Fruit fly (Drosophila melanogaster) whole organism, embryonic: ENCODE measurements around the gene CG9166.

ENCODE experiments used
- Abd-B ChIP-seq: fragments of 200-800 bp; sonication (Bioruptor generic); optimal IDR thresholded peaks from 2 replicates; lab custom pipeline; 2018; ENCODE audit warnings: missing biosample characterization, mild to moderate bottlenecking, missing genetic modification characterization, moderate library complexity
- CG11560 ChIP-seq: fragments of 200-800 bp; sonication (Bioruptor generic); IDR thresholded peaks from 3 replicates; pipeline ENCODE4 v1.3.6; 2022; ENCODE audit warnings: missing biosample characterization, missing genetic modification characterization
- CG11723 ChIP-seq: fragments of 200-800 bp; sonication (Bioruptor generic); optimal IDR thresholded peaks from 2 replicates; lab custom pipeline; 2017; ENCODE audit warnings: missing biosample characterization, mild to moderate bottlenecking, missing genetic modification characterization
- CG14441 ChIP-seq: fragments of 200-800 bp; sonication (Bioruptor generic); IDR thresholded peaks from 2 replicates; pipeline ENCODE4 v1.3.6; 2022; ENCODE audit warnings: missing biosample characterization, missing genetic modification characterization
- CG15269 ChIP-seq: fragments of 200-800 bp; sonication (Bioruptor generic); optimal IDR thresholded peaks from 2 replicates; lab custom pipeline; 2018; ENCODE audit warnings: missing biosample characterization, mild to moderate bottlenecking, missing genetic modification characterization, moderate library complexity
- CG17186 ChIP-seq: fragments of 200-800 bp; sonication (Bioruptor generic); optimal IDR thresholded peaks from 3 replicates; lab custom pipeline; 2017; ENCODE audit warnings: missing biosample characterization, missing genetic modification reagents, missing genetic modification characterization
- CG17359 ChIP-seq: fragments of 200-800 bp; sonication (Bioruptor generic); optimal IDR thresholded peaks from 3 replicates; lab custom pipeline; 2018; ENCODE audit warnings: missing biosample characterization, mild to moderate bottlenecking, missing genetic modification characterization, moderate library complexity
- CG18262 ChIP-seq: fragments of 200-800 bp; optimal IDR thresholded peaks from 3 replicates; lab custom pipeline; 2019; ENCODE audit warnings: missing biosample characterization, mild to moderate bottlenecking, missing genetic modification characterization, moderate library complexity
- CG2199 ChIP-seq: fragments of 200-800 bp; sonication (Bioruptor generic); IDR thresholded peaks from 3 replicates; pipeline ENCODE4 v1.3.6; 2022; ENCODE audit warnings: missing biosample characterization, missing genetic modification characterization
- CG30020 ChIP-seq: fragments of 200-800 bp; optimal IDR thresholded peaks from 2 replicates; lab custom pipeline; 2019; ENCODE audit warnings: missing biosample characterization, mild to moderate bottlenecking, missing genetic modification characterization, moderate library complexity
- CG34376 ChIP-seq: fragments of 200-800 bp; sonication (Bioruptor generic); optimal IDR thresholded peaks from 2 replicates; lab custom pipeline; 2018; ENCODE audit warnings: missing biosample characterization, mild to moderate bottlenecking, missing genetic modification characterization
- CG3847 ChIP-seq: fragments of 200-800 bp; sonication (Bioruptor generic); IDR thresholded peaks from 2 replicates; pipeline ENCODE4 v1.3.6; 2022; ENCODE audit warnings: missing biosample characterization, missing genetic modification characterization
- CG4282 ChIP-seq: fragments of 200-800 bp; sonication (Bioruptor generic); optimal IDR thresholded peaks from 2 replicates; lab custom pipeline; 2016; ENCODE audit warnings: missing biosample characterization, missing genetic modification characterization
- CG4360 ChIP-seq: fragments of 200-800 bp; sonication (Bioruptor generic); IDR thresholded peaks from 2 replicates; pipeline ENCODE4 v1.3.6; 2022; ENCODE audit warnings: missing biosample characterization, missing genetic modification characterization
- CG6765 ChIP-seq: fragments of 200-800 bp; sonication (Bioruptor generic); optimal IDR thresholded peaks from 3 replicates; lab custom pipeline; 2017; ENCODE audit warnings: missing biosample characterization, mild to moderate bottlenecking, missing genetic modification characterization
- CG7745 ChIP-seq: fragments of 200-800 bp; sonication (Bioruptor generic); optimal IDR thresholded peaks from 2 replicates; lab custom pipeline; 2018; ENCODE audit warnings: missing biosample characterization, mild to moderate bottlenecking, missing genetic modification characterization, moderate library complexity
- CG8765 ChIP-seq: fragments of 200-800 bp; sonication (Bioruptor generic); IDR thresholded peaks from 2 replicates; pipeline ENCODE4 v1.3.6; 2022; ENCODE audit warnings: missing biosample characterization, missing genetic modification characterization
- Camta ChIP-seq: fragments of 200-800 bp; sonication (Bioruptor generic); optimal IDR thresholded peaks from 2 replicates; lab custom pipeline; 2016; ENCODE audit warnings: missing biosample characterization, missing genetic modification characterization
- Doc3 ChIP-seq: fragments of 200-800 bp; sonication (Bioruptor generic); IDR thresholded peaks from 3 replicates; pipeline ENCODE4 v1.3.6; 2022; ENCODE audit warnings: missing biosample characterization, missing genetic modification characterization; ENCODE audit not compliant: partially characterized antibody
- Dref ChIP-seq: fragments of 200-800 bp; sonication (Bioruptor generic); IDR thresholded peaks from 2 replicates; pipeline ENCODE4 v1.3.6; 2022; ENCODE audit warnings: missing biosample characterization, missing genetic modification characterization
- ERR ChIP-seq: fragments of 200-800 bp; sonication (Bioruptor generic); optimal IDR thresholded peaks from 2 replicates; lab custom pipeline; 2016; ENCODE audit warnings: missing biosample characterization, missing genetic modification characterization
- Fer2 ChIP-seq: fragments of 200-800 bp; sonication (Bioruptor generic); optimal IDR thresholded peaks from 2 replicates; lab custom pipeline; 2018; ENCODE audit warnings: missing biosample characterization, mild to moderate bottlenecking, missing genetic modification characterization, moderate library complexity
- HLH4C ChIP-seq: fragments of 200-800 bp; sonication (Bioruptor generic); IDR thresholded peaks from 3 replicates; pipeline ENCODE4 v1.3.6; 2022; ENCODE audit warnings: missing biosample characterization, missing genetic modification characterization; ENCODE audit not compliant: partially characterized antibody
- Hr51 ChIP-seq, 2 experiments: fragments of 200-800 bp; sonication (Bioruptor generic); optimal IDR thresholded peaks; 2 replicates in 1 of 2; 3 replicates in 1 of 2; lab custom pipeline; 2016 to 2018; ENCODE audit warnings: missing biosample characterization in 2 of 2, missing genetic modification characterization in 2 of 2, mild to moderate bottlenecking in 1 of 2, moderate library complexity in 1 of 2
- Jarid2 ChIP-seq: fragments of 200-800 bp; sonication (Bioruptor generic); optimal IDR thresholded peaks from 3 replicates; lab custom pipeline; 2017; ENCODE audit warnings: mild to moderate bottlenecking, missing biosample characterization, missing genetic modification reagents, missing genetic modification characterization
- Myb ChIP-seq: fragments of 200-800 bp; sonication (Bioruptor generic); optimal IDR thresholded peaks from 2 replicates; lab custom pipeline; 2016; ENCODE audit warnings: missing biosample characterization, missing genetic modification characterization
- NC2β ChIP-seq: fragments of 200-800 bp; sonication (Bioruptor generic); optimal IDR thresholded peaks from 2 replicates; lab custom pipeline; 2016; ENCODE audit warnings: missing biosample characterization, missing genetic modification characterization
- Stat92E ChIP-seq, 3 experiments: fragments of >200 bp in 2 of 3; fragments of 200-800 bp in 1 of 3; sonication (Bioruptor generic) in 1 of 3; optimal IDR thresholded peaks; 2 replicates each; lab custom pipeline; 2017 to 2019; ENCODE audit warnings: missing biosample characterization in 3 of 3, missing genetic modification characterization in 3 of 3, mild to moderate bottlenecking in 1 of 3, moderate library complexity in 1 of 3
- Usf ChIP-seq: fragments of 200-800 bp; sonication (Bioruptor generic); optimal IDR thresholded peaks from 2 replicates; lab custom pipeline; 2017; ENCODE audit warnings: missing genotype, missing biosample characterization, missing genetic modification characterization
- Xbp1 ChIP-seq: fragments of 200-800 bp; sonication (Bioruptor generic); optimal IDR thresholded peaks from 3 replicates; lab custom pipeline; 2016; ENCODE audit warnings: missing biosample characterization, mild to moderate bottlenecking, missing genetic modification characterization
- amos ChIP-seq: fragments of 200-800 bp; sonication (Bioruptor generic); IDR thresholded peaks from 2 replicates; pipeline ENCODE4 v1.3.6; 2022; ENCODE audit warnings: missing biosample characterization, missing genetic modification characterization; ENCODE audit not compliant: partially characterized antibody
- bab2 ChIP-seq: fragments of 200-800 bp; sonication (Bioruptor generic); optimal IDR thresholded peaks from 2 replicates; lab custom pipeline; 2016; ENCODE audit warnings: missing biosample characterization, missing genetic modification characterization
- bowl ChIP-seq: fragments of 200-800 bp; sonication (Bioruptor generic); IDR thresholded peaks from 2 replicates; pipeline ENCODE4 v1.3.6; 2022; ENCODE audit warnings: missing biosample characterization, missing genetic modification characterization
- crc ChIP-seq: fragments of 200-800 bp; sonication (Bioruptor generic); optimal IDR thresholded peaks from 2 replicates; lab custom pipeline; 2016; ENCODE audit warnings: missing biosample characterization, missing genetic modification characterization
- dati ChIP-seq: fragments of 200-800 bp; sonication (Bioruptor generic); IDR thresholded peaks from 2 replicates; pipeline ENCODE4 v1.3.6; 2022; ENCODE audit warnings: missing biosample characterization, missing genetic modification characterization
- exex ChIP-seq: fragments of 200-800 bp; sonication (Bioruptor generic); optimal IDR thresholded peaks from 4 replicates; lab custom pipeline; 2018; ENCODE audit warnings: missing biosample characterization, mild to moderate bottlenecking, missing genetic modification characterization, moderate library complexity
- gcm2 ChIP-seq: fragments of 200-800 bp; sonication (Bioruptor generic); optimal IDR thresholded peaks from 2 replicates; lab custom pipeline; 2016; ENCODE audit warnings: missing biosample characterization, missing genetic modification characterization
- gt ChIP-seq: fragments of 200-800 bp; sonication (Bioruptor generic); IDR thresholded peaks from 2 replicates; pipeline ENCODE4 v1.3.6; 2022; ENCODE audit warnings: missing biosample characterization, missing genetic modification characterization
- ham ChIP-seq: fragments of 200-800 bp; sonication (Bioruptor generic); IDR thresholded peaks from 2 replicates; pipeline ENCODE4 v1.3.6; 2022; ENCODE audit warnings: missing biosample characterization, missing genetic modification characterization
- jigr1 ChIP-seq: fragments of 200-800 bp; sonication (Bioruptor generic); IDR thresholded peaks from 3 replicates; pipeline ENCODE4 v1.3.6; 2022; ENCODE audit warnings: missing biosample characterization, missing genetic modification characterization
- mirr ChIP-seq: fragments of 200-800 bp; sonication (Bioruptor generic); optimal IDR thresholded peaks from 3 replicates; lab custom pipeline; 2018; ENCODE audit warnings: missing biosample characterization, mild to moderate bottlenecking, missing genetic modification characterization
- oc ChIP-seq: fragments of 200-800 bp; sonication (Bioruptor generic); optimal IDR thresholded peaks from 2 replicates; lab custom pipeline; 2018; ENCODE audit warnings: missing biosample characterization, mild to moderate bottlenecking, missing genetic modification characterization, moderate library complexity
- psq ChIP-seq: fragments of 200-800 bp; sonication (Bioruptor generic); optimal IDR thresholded peaks from 2 replicates; lab custom pipeline; 2017; ENCODE audit warnings: missing biosample characterization, missing genetic modification characterization
- rib ChIP-seq: fragments of 200-800 bp; sonication (Bioruptor generic); IDR thresholded peaks from 2 replicates; pipeline ENCODE4 v1.3.6; 2022; ENCODE audit warnings: missing biosample characterization, missing genetic modification characterization
- sd ChIP-seq: fragments of 200-800 bp; sonication (Bioruptor generic); optimal IDR thresholded peaks from 3 replicates; lab custom pipeline; 2018; ENCODE audit warnings: missing biosample characterization, mild to moderate bottlenecking, missing genetic modification characterization, moderate library complexity
- slou ChIP-seq: fragments of 200-800 bp; sonication (Bioruptor generic); optimal IDR thresholded peaks from 3 replicates; lab custom pipeline; 2016; ENCODE audit warnings: missing biosample characterization, missing genetic modification characterization
- so ChIP-seq: fragments of 200-800 bp; sonication (Bioruptor generic); IDR thresholded peaks from 3 replicates; pipeline ENCODE4 v1.3.6; 2022; ENCODE audit warnings: missing biosample characterization, missing genetic modification characterization
- sr ChIP-seq: fragments of 200-800 bp; sonication (Bioruptor generic); IDR thresholded peaks from 3 replicates; pipeline ENCODE4 v1.3.6; 2022; ENCODE audit warnings: missing biosample characterization, missing genetic modification characterization
- stwl ChIP-seq: fragments of 200-800 bp; sonication (Bioruptor generic); optimal IDR thresholded peaks from 3 replicates; lab custom pipeline; 2018; ENCODE audit warnings: missing biosample characterization, mild to moderate bottlenecking, missing genetic modification characterization, moderate library complexity
- tap ChIP-seq: fragments of 200-800 bp; optimal IDR thresholded peaks from 3 replicates; lab custom pipeline; 2019; ENCODE audit warnings: missing biosample characterization, mild to moderate bottlenecking, missing genetic modification characterization, moderate library complexity
- trh ChIP-seq: fragments of 200-800 bp; sonication (Bioruptor generic); optimal IDR thresholded peaks from 2 replicates; lab custom pipeline; 2016; ENCODE audit warnings: missing biosample characterization, missing genetic modification characterization
- usp ChIP-seq: fragments of >200 bp; optimal IDR thresholded peaks from 2 replicates; lab custom pipeline; 2017; ENCODE audit warnings: missing biosample characterization, missing genetic modification characterization

CG9166 gene

dm6 chr3L:1329724-1330123, 21.2 kb upstream of the CG9166 start, which contains the start of gene ND-ACP (continued):
- no peak for TF ChIP-seq oc (tag; lab: Kevin White, UChicago)
- no peak for TF ChIP-seq exex (tag; lab: Kevin White, UChicago)
- TF ChIP-seq Myb: peak; percentile 23
- no peak for TF ChIP-seq Jarid2 (GFP tag; lab: Kevin White, UChicago)
- no peak for TF ChIP-seq CG17359 (tag; lab: Kevin White, UChicago)
- TF ChIP-seq CG8765 (GFP tag; lab: Robert Waterston, UW): no peak
- no peak for TF ChIP-seq jigr1 (GFP tag; lab: Robert Waterston, UW)
- TF ChIP-seq ham (GFP tag; lab: Robert Waterston, UW): no peak
- no peak for TF ChIP-seq sd (tag; lab: Kevin White, UChicago)
- no peak for TF ChIP-seq CG15269 (tag; lab: Kevin White, UChicago)
- no peak for TF ChIP-seq bab2 (GFP tag; lab: Kevin White, UChicago)
- no peak for TF ChIP-seq tap (tag; lab: Kevin White, UChicago)
- no peak for TF ChIP-seq psq (GFP tag; lab: Kevin White, UChicago)
- TF ChIP-seq Fer2 (tag; lab: Kevin White, UChicago): no peak
- TF ChIP-seq crc (GFP tag; lab: Kevin White, UChicago): no peak
- no peak for TF ChIP-seq CG4282 (GFP tag; lab: Kevin White, UChicago)
- no peak for TF ChIP-seq slou (GFP tag; lab: Kevin White, UChicago)
- no peak for TF ChIP-seq CG6765 (GFP tag; lab: Kevin White, UChicago)
- TF ChIP-seq gt: no peak
- TF ChIP-seq Usf: no peak
- TF ChIP-seq CG11560 (tag; lab: Robert Waterston, UW): peak; percentile 97
- TF ChIP-seq so (GFP tag; lab: Robert Waterston, UW): no peak
- TF ChIP-seq CG2199 (GFP tag; lab: Robert Waterston, UW): no peak
- TF ChIP-seq CG34376 (GFP tag; lab: Kevin White, UChicago): no peak
- TF ChIP-seq Dref (GFP tag; lab: Robert Waterston, UW): peak; percentile 56
- TF ChIP-seq CG17186: peak; percentile 53
- no peak for TF ChIP-seq Abd-B
- TF ChIP-seq CG11723: no peak
- no peak for TF ChIP-seq rib (GFP tag; lab: Robert Waterston, UW)
- no peak for TF ChIP-seq mirr
- TF ChIP-seq dati (GFP tag; lab: Robert Waterston, UW): no peak
- no peak for TF ChIP-seq ERR (GFP tag; lab: Kevin White, UChicago)
- no peak for TF ChIP-seq sr (GFP tag; lab: Robert Waterston, UW)
- no peak for TF ChIP-seq NC2β
- no peak for TF ChIP-seq bowl
- TF ChIP-seq Xbp1 (GFP tag; lab: Kevin White, UChicago): no peak
- TF ChIP-seq CG3847 (GFP tag; lab: Robert Waterston, UW): no peak
- no peak for TF ChIP-seq Hr51 (GFP tag; optimal IDR thresholded peaks at IDR 0.05; lab: Kevin White, UChicago)
- no peak for TF ChIP-seq CG14441 (GFP tag; lab: Robert Waterston, UW)
- TF ChIP-seq amos (GFP tag; lab: Robert Waterston, UW): no peak
- TF ChIP-seq stwl (tag; lab: Kevin White, UChicago): peak; percentile 56
- no peak for TF ChIP-seq CG18262
- peak; percentile 32 for TF ChIP-seq CG30020 (tag; lab: Kevin White, UChicago)
- TF ChIP-seq Doc3 (GFP tag; lab: Robert Waterston, UW): no peak
- TF ChIP-seq trh: no peak
- TF ChIP-seq HLH4C (GFP tag; lab: Robert Waterston, UW): peak; percentile 34; the same call in 1 of the 3 replicates
- TF ChIP-seq gcm2 (GFP tag; lab: Kevin White, UChicago): no peak
- no peak for TF ChIP-seq usp
- TF ChIP-seq Stat92E (GFP tag; optimal IDR thresholded peaks at IDR 0.05; lab: Kevin White, UChicago): peak in 1 of 3 experiments; percentile 60
- TF ChIP-seq CG4360 (GFP tag; lab: Robert Waterston, UW): no peak
- TF ChIP-seq CG7745 (tag; lab: Kevin White, UChicago): no peak
- TF ChIP-seq Camta (GFP tag; lab: Kevin White, UChicago): no peak
